Worm (Caenorhabditis elegans) whole organism, late embryonic: Measurements from ENCODE around the gene klp-3.

Experiments used
- ceh-19 ChIP-seq: fragments of 200-800 bp; sonication (Bioruptor generic); optimal IDR thresholded peaks from 2 replicates; lab custom pipeline; 2018; ENCODE audit warnings: mild to moderate bottlenecking, missing genetic modification characterization, missing compliant biosample characterization
- dve-1 ChIP-seq: sonication (generic microtip); optimal IDR thresholded peaks from 2 replicates; lab custom pipeline; 2017; ENCODE audit warnings: antibody characterized with exemption, mild to moderate bottlenecking, missing genetic modification characterization, missing compliant biosample characterization
- mec-3 ChIP-seq: sonication (generic microtip); optimal IDR thresholded peaks from 2 replicates; lab custom pipeline; 2016; ENCODE audit warnings: borderline replicate concordance, missing genetic modification characterization, missing compliant biosample characterization
- rnt-1 ChIP-seq: sonication (generic microtip); optimal IDR thresholded peaks from 2 replicates; lab custom pipeline; 2016; ENCODE audit warnings: missing genetic modification characterization, missing compliant biosample characterization

DNA sequence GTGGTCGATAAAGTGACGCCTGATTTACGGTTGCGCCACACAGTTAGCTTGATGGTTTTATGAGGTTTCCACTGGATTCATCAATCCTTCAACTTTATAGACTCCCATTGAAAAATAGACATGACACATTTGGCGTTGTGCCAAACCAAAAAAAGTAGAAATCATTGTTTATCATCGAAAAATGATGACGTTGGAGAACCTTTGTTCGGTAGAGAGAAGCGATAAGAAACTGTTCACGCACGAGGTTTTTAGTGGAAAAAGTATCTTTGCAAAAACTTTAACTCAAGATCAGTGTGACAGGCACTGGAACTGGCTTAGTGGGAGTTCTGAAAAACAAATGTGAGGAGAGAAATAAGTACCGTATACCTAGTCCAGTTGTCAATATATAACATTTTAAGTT is 28.5 kb upstream of the klp-3 start:
- TF ChIP-seq ceh-19 (GFP tag; lab: Kevin White, UChicago) (no peak), mec-3 (tag; lab: Kevin White, UChicago) (no peak), rnt-1 (no peak), dve-1 (no peak)
